Worm (Caenorhabditis elegans): ENCODE results near the gene C23G10.10.

- no peak for TF ChIP-seq him-1 (tag; optimal IDR thresholded peaks at IDR 0.05)
- TF ChIP-seq W03F9.2 (tag; optimal IDR thresholded peaks at IDR 0.05) = no peak
Observed at ce11 chrIII:6230870-6231269, 17.1 kb upstream of the C23G10.10 start, which contains the start of gene esyt-2.

Data from whole organism, L4/young adult.